Fruit fly (Drosophila melanogaster): ENCODE data around the gene Drgx.

The Drgx gene

DNA sequence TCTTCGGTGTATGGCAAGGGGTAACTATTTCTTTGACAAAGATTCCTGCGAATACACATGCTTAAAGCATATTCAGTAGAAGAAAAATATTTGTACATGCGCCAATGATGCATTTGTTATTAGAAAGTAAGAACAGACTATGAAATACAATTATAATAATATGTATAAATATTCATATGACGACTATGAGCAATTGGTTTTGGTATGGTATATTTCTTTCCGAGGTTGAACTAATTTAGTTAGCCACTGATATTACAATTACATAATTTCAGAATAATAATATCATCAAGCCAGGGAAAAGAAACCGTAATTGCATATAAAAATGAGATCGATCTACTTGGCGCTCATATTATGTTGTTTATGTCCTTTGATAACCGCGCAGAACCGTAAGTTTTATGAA lies 39.0 kb downstream of the Drgx start, which contains the start of gene CG43145:
Gene CG43145, plus strand, starts transcription at position 301 of the 400 bp plus-strand sequence.
- TF ChIP-seq fd96Ca (GFP tag; IDR thresholded peaks at IDR 0.05) (no peak), Pif1A (GFP tag; optimal IDR thresholded peaks at IDR 0.05) (no peak), EcR (GFP tag; optimal IDR thresholded peaks at IDR 0.05) (no peak), CG8301 (tag; optimal IDR thresholded peaks at IDR 0.05) (no peak), CG15710 (tag; optimal IDR thresholded peaks at IDR 0.05) (no peak), D1 (tag; optimal IDR thresholded peaks at IDR 0.05) (no peak), CG34367 (tag; optimal IDR thresholded peaks at IDR 0.05) (no peak), CG32121 (GFP tag; IDR thresholded peaks at IDR 0.05) (no peak), Snoo (tag; optimal IDR thresholded peaks at IDR 0.05) (no peak), gl (tag; optimal IDR thresholded peaks at IDR 0.05) (no peak), CG9948 (tag; optimal IDR thresholded peaks at IDR 0.05) (no peak), CG17806 (tag; optimal IDR thresholded peaks at IDR 0.05) (no peak), CG14655 (GFP tag; optimal IDR thresholded peaks at IDR 0.05) (no peak), CG8159 (tag; optimal IDR thresholded peaks at IDR 0.05) (no peak), CG10348 (GFP tag; IDR thresholded peaks at IDR 0.05) (no peak), CG4496 (GFP tag; IDR thresholded peaks at IDR 0.05) (no peak)

dm6 chr2L:3703260-3703659 lies 40.7 kb downstream of the Drgx start, which contains the start of gene CG2816:
CG2816 (plus strand) TSS chr2L:3703659.
- TF ChIP-seq CG15710 (tag; optimal IDR thresholded peaks at IDR 0.05), result no peak
- peak; percentile 69 for TF ChIP-seq CG17806 (tag; optimal IDR thresholded peaks at IDR 0.05)
- no peak for TF ChIP-seq D1 (tag; optimal IDR thresholded peaks at IDR 0.05)
- peak; percentile 89 for TF ChIP-seq CG14655 (GFP tag; optimal IDR thresholded peaks at IDR 0.05)
- peak; percentile 97 for TF ChIP-seq fd96Ca (GFP tag; IDR thresholded peaks at IDR 0.05)
- peak; percentile 85 for TF ChIP-seq CG8301 (tag; optimal IDR thresholded peaks at IDR 0.05)
- TF ChIP-seq CG32121 (GFP tag; IDR thresholded peaks at IDR 0.05), result peak; percentile 96
- no peak for TF ChIP-seq gl (tag; optimal IDR thresholded peaks at IDR 0.05)
- no peak for TF ChIP-seq CG8159 (tag; optimal IDR thresholded peaks at IDR 0.05)
- peak; percentile 91 for TF ChIP-seq CG12605 (GFP tag; IDR thresholded peaks at IDR 0.05)
- TF ChIP-seq Ets98B (GFP tag; IDR thresholded peaks at IDR 0.05), result peak; percentile 96
- TF ChIP-seq EcR (GFP tag; optimal IDR thresholded peaks at IDR 0.05), result no peak
- peak; percentile 47 for TF ChIP-seq CG34367 (tag; optimal IDR thresholded peaks at IDR 0.05)
- TF ChIP-seq Pif1A (GFP tag; optimal IDR thresholded peaks at IDR 0.05), result peak; percentile 82
- TF ChIP-seq Pif1B (GFP tag; optimal IDR thresholded peaks at IDR 0.05), result peak; percentile 81
- TF ChIP-seq rn (GFP tag; IDR thresholded peaks at IDR 0.05), result peak; percentile 91
- TF ChIP-seq CG9948 (tag; optimal IDR thresholded peaks at IDR 0.05), result no peak
- TF ChIP-seq Snoo (tag; optimal IDR thresholded peaks at IDR 0.05), result peak; percentile 72
- TF ChIP-seq CG10348 (GFP tag; IDR thresholded peaks at IDR 0.05), result peak; percentile 90
- TF ChIP-seq CG13204 (GFP tag; optimal IDR thresholded peaks at IDR 0.05), result no peak
- TF ChIP-seq CG4496 (GFP tag; IDR thresholded peaks at IDR 0.05), result peak; percentile 96

dm6 chr2L:3705438-3705921 lies 42.9 kb downstream of the Drgx start, which contains the start of gene CG31778:
CG31778 (minus strand) TSS chr2L:3705488.
- TF ChIP-seq CG8301 (tag; optimal IDR thresholded peaks at IDR 0.05) (peak; percentile 70), Ets98B (GFP tag; IDR thresholded peaks at IDR 0.05) (peak; percentile 84), CG8159 (tag; optimal IDR thresholded peaks at IDR 0.05) (peak; percentile 77), D1 (tag; optimal IDR thresholded peaks at IDR 0.05) (no peak), Snoo (tag; optimal IDR thresholded peaks at IDR 0.05) (peak; percentile 79), CG10348 (GFP tag; IDR thresholded peaks at IDR 0.05) (no peak), Pif1B (GFP tag; optimal IDR thresholded peaks at IDR 0.05) (peak; percentile 58), CG15710 (tag; optimal IDR thresholded peaks at IDR 0.05) (peak; percentile 80), fd96Ca (GFP tag; IDR thresholded peaks at IDR 0.05) (peak; percentile 69), CG9948 (tag; optimal IDR thresholded peaks at IDR 0.05) (peak; percentile 60), rn (GFP tag; IDR thresholded peaks at IDR 0.05) (peak; percentile 36; the same call in 1 of the 2 replicates), CG4496 (GFP tag; IDR thresholded peaks at IDR 0.05) (peak; percentile 87), CG14655 (GFP tag; optimal IDR thresholded peaks at IDR 0.05) (peak; percentile 73), CG32121 (GFP tag; IDR thresholded peaks at IDR 0.05) (peak; percentile 76), CG34367 (tag; optimal IDR thresholded peaks at IDR 0.05) (peak; percentile 74), Pif1A (GFP tag; optimal IDR thresholded peaks at IDR 0.05) (peak; percentile 56), gl (tag; optimal IDR thresholded peaks at IDR 0.05) (peak; percentile 45), CG17806 (tag; optimal IDR thresholded peaks at IDR 0.05) (peak; percentile 81), CG13204 (GFP tag; optimal IDR thresholded peaks at IDR 0.05) (peak; percentile 15), CG12605 (GFP tag; IDR thresholded peaks at IDR 0.05) (peak; percentile 58), EcR (GFP tag; optimal IDR thresholded peaks at IDR 0.05) (no peak)

DNA sequence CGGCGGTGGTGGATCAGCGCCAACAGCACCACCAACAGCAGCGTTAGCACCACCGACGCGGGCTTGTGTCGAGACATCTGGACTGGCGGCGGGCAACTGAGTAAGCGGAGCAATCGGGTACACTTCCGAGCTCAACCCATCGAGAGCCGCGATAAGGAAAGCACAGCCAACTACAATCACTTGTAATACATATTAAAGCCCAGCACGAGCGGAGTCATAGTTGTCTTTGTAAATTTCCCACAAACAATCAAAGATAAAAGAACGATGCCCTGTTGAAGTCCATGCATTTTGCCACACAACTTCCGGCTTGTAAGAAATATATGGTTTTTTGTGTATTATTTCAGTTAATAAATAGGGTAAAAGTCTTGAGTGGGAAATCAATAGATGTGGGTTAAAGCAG lies 44.4 kb downstream of the Drgx start, which contains the start of gene CG31777:
Gene CG31777, minus strand, starts transcription at position 101 of the 400 bp plus-strand sequence.
- no peak for TF ChIP-seq CG34367 (tag; optimal IDR thresholded peaks at IDR 0.05)
- TF ChIP-seq EcR (GFP tag; optimal IDR thresholded peaks at IDR 0.05), result peak; percentile 56

- TF ChIP-seq CG32121 (GFP tag; IDR thresholded peaks at IDR 0.05), result no peak
- no peak for TF ChIP-seq CG14655 (GFP tag; optimal IDR thresholded peaks at IDR 0.05)
- TF ChIP-seq CG34367 (tag; optimal IDR thresholded peaks at IDR 0.05), result no peak
- no peak for TF ChIP-seq fd96Ca (GFP tag; IDR thresholded peaks at IDR 0.05)
- no peak for TF ChIP-seq Pif1B (GFP tag; optimal IDR thresholded peaks at IDR 0.05)
- no peak for TF ChIP-seq CG9948 (tag; optimal IDR thresholded peaks at IDR 0.05)
- TF ChIP-seq Pif1A (GFP tag; optimal IDR thresholded peaks at IDR 0.05), result no peak
- TF ChIP-seq CG10348 (GFP tag; IDR thresholded peaks at IDR 0.05), result no peak
- TF ChIP-seq CG4496 (GFP tag; IDR thresholded peaks at IDR 0.05), result no peak
- TF ChIP-seq gl (tag; optimal IDR thresholded peaks at IDR 0.05), result no peak
- TF ChIP-seq rn (GFP tag; IDR thresholded peaks at IDR 0.05), result no peak
- no peak for TF ChIP-seq Ets98B (GFP tag; IDR thresholded peaks at IDR 0.05)
- TF ChIP-seq CG12605 (GFP tag; IDR thresholded peaks at IDR 0.05), result no peak
- no peak for TF ChIP-seq Snoo (tag; optimal IDR thresholded peaks at IDR 0.05)
- no peak for TF ChIP-seq CG8301 (tag; optimal IDR thresholded peaks at IDR 0.05)
- TF ChIP-seq CG15710 (tag; optimal IDR thresholded peaks at IDR 0.05), result no peak
- TF ChIP-seq CG17806 (tag; optimal IDR thresholded peaks at IDR 0.05), result no peak
These were observed 49.1 kb downstream of the Drgx start, which contains the start of gene cutlet for dm6 chr2L:3711665-3712064. cutlet (minus strand) TSS chr2L:3711748.

Measured in whole organism, pupa.